Fruit fly (Drosophila melanogaster): ENCODE data around the gene CG15544.

CG15544 gene

DNA sequence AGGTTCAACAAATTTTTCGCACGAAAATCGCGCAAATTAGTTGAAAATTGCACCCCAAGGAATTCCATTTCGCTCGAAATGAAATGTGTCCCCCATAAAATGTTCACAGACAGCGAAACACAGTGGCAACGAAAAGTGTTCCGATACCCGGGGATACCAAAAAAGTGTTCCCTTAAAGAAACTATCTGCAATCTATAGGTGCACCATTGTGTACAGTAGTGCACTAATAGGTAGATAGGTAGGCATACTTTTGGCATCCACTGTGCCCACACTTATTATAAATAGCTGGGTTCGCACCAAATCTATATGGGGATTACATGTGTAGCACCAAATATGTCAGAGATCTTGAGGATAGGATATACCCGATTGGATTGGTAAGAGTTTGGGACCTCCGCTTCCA, 30.9 kb upstream of the CG15544 start (continued):
- TF ChIP-seq ro (GFP tag; IDR thresholded peaks at IDR 0.05) (0 out of 2 replicates have a peak, but pooled peaks have one; percentile 10), CG1832 (GFP tag; optimal IDR thresholded peaks at IDR 0.05) (no peak), mirr (GFP tag; optimal IDR thresholded peaks at IDR 0.05) (peak; percentile 36), dmrt11E (tag; optimal IDR thresholded peaks at IDR 0.05) (peak; percentile 45), CG6254 (GFP tag; optimal IDR thresholded peaks at IDR 0.05) (peak; percentile 40), CG11456 (GFP tag; IDR thresholded peaks at IDR 0.05) (peak; percentile 87), gcm (GFP tag; optimal IDR thresholded peaks at IDR 0.05) (no peak), toy (GFP tag; IDR thresholded peaks at IDR 0.05) (peak; percentile 62; the same call in 1 of the 2 replicates), CG10959 (GFP tag; IDR thresholded peaks at IDR 0.05) (peak; percentile 22; the same call in 1 of the 2 replicates), CG10366 (GFP tag; IDR thresholded peaks at IDR 0.05) (peak; percentile 77), CG10431 (GFP tag; optimal IDR thresholded peaks at IDR 0.05) (no peak), ranshi (GFP tag; IDR thresholded peaks at IDR 0.05) (peak; percentile 75; the same call in 1 of the 2 replicates), Elba2 (GFP tag; optimal IDR thresholded peaks at IDR 0.05) (no peak), CG17912 (GFP tag; optimal IDR thresholded peaks at IDR 0.05) (no peak), Dip3 (GFP tag; optimal IDR thresholded peaks at IDR 0.05) (peak; percentile 37), CG12155 (GFP tag; optimal IDR thresholded peaks at IDR 0.05) (peak; percentile 42), Optix (GFP tag; IDR thresholded peaks at IDR 0.05) (peak; percentile 80), Mad (GFP tag; optimal IDR thresholded peaks at IDR 0.05) (peak; percentile 37), CG11560 (tag; IDR thresholded peaks at IDR 0.05) (peak; percentile 54; the same call in 1 of the 3 replicates), esg (GFP tag; conservative IDR thresholded peaks at IDR 0.05) (peak; percentile 66), hkb (optimal IDR thresholded peaks at IDR 0.05) (no peak), hkb (GFP tag; IDR thresholded peaks at IDR 0.05) (peak; percentile 50; the same call in 1 of the 2 replicates), HmgD (GFP tag; optimal IDR thresholded peaks at IDR 0.05) (no peak), crc (GFP tag; optimal IDR thresholded peaks at IDR 0.05) (no peak), Xrp1 (GFP tag; IDR thresholded peaks at IDR 0.05) (peak; percentile 73), CoRest (tag; optimal IDR thresholded peaks at IDR 0.05) (peak; percentile 56), cato (GFP tag; optimal IDR thresholded peaks at IDR 0.05; ENCODE audit: borderline replicate concordance) (no peak), CG17829 (tag; optimal IDR thresholded peaks at IDR 0.05) (peak; percentile 17), zfh1 (GFP tag; IDR thresholded peaks at IDR 0.05) (peak; percentile 81), vnd (GFP tag; IDR thresholded peaks at IDR 0.05; ENCODE audit: partially characterized antibody) (no peak), CG4360 (GFP tag; IDR thresholded peaks at IDR 0.05) (no peak), Pdp1 (GFP tag; optimal IDR thresholded peaks at IDR 0.05) (peak; percentile 38 to 50), schlank (tag; optimal IDR thresholded peaks at IDR 0.05) (peak; percentile 43), CG10565 (GFP tag; optimal IDR thresholded peaks at IDR 0.05) (no peak), pan (optimal IDR thresholded peaks at IDR 0.05) (no peak), pan (GFP tag; optimal IDR thresholded peaks at IDR 0.05 in 1 of 2, IDR thresholded peaks at IDR 0.05 in 1 of 2) (peak in 1 of 2 experiments; percentile 82), BEAF-32 (GFP tag; optimal IDR thresholded peaks at IDR 0.05) (no peak), seq (GFP tag; IDR thresholded peaks at IDR 0.05) (peak; percentile 50; the same call in 1 of the 2 replicates), sima (GFP tag; optimal IDR thresholded peaks at IDR 0.05) (no peak), gt (GFP tag; IDR thresholded peaks at IDR 0.05) (peak; percentile 52), danr (GFP tag; IDR thresholded peaks at IDR 0.05) (peak; percentile 37; the same call in 1 of the 2 replicates), gro (GFP tag; optimal IDR thresholded peaks at IDR 0.05) (peak; percentile 1), ttk (GFP tag; IDR thresholded peaks at IDR 0.05) (peak; percentile 76), kah (GFP tag; optimal IDR thresholded peaks at IDR 0.05) (peak; percentile 14), ase (GFP tag; IDR thresholded peaks at IDR 0.05) (peak; percentile 68; the same call in 2 of the 3 replicates), NK7.1 (GFP tag; optimal IDR thresholded peaks at IDR 0.05) (no peak), Hsf (GFP tag; optimal IDR thresholded peaks at IDR 0.05) (peak; percentile 63), CG5245 (GFP tag; optimal IDR thresholded peaks at IDR 0.05) (peak; percentile 17), Gsc (GFP tag; IDR thresholded peaks at IDR 0.05) (0 out of 2 replicates have a peak, but pooled peaks have one; percentile 28), Eip74EF (GFP tag; optimal IDR thresholded peaks at IDR 0.05) (no peak), D (optimal IDR thresholded peaks at IDR 0.05) (no peak), D (GFP tag; optimal IDR thresholded peaks at IDR 0.05) (peak; percentile 22)

Measured in whole organism, embryonic.